Worm (Caenorhabditis elegans) whole organism, young adult: ENCODE results near the gene sos-1.
"Not testable (repeated sequence)": the region's sequence is repeated elsewhere in the genome, so short reads cannot be mapped to it uniquely, and the experiment has no call there.

Source experiments
- cebp-1 ChIP-seq, 2 experiments: fragments of 200-800 bp in 1 of 2; sonication (Bioruptor generic) in 1 of 2; sonication (generic microtip) in 1 of 2; IDR thresholded peaks in 1 of 2; optimal IDR thresholded peaks in 1 of 2; 2 replicates each; pipeline versions ENCODE4 v1.3.6 to Lab custom; 2017 to 2022; ENCODE audit warnings: missing compliant biosample characterization in 2 of 2, missing genetic modification characterization in 2 of 2, mild to moderate bottlenecking in 1 of 2, missing genetic modification reagents in 1 of 2, moderate library complexity in 1 of 2
- dpl-1 ChIP-seq: fragments of 150-350 bp; optimal IDR thresholded peaks from 2 replicates; lab custom pipeline; 2014; ENCODE audit warnings: missing biosample characterization, missing genetic modification reagents, missing genetic modification characterization
- hlh-12 ChIP-seq: sonication (generic microtip); optimal IDR thresholded peaks from 2 replicates; lab custom pipeline; 2016; ENCODE audit warnings: missing genetic modification characterization, missing compliant biosample characterization
- hrde-1 ChIP-seq: sonication (generic microtip); optimal IDR thresholded peaks from 2 replicates; lab custom pipeline; 2016; ENCODE audit warnings: missing genetic modification characterization, mild to moderate bottlenecking, missing compliant biosample characterization, moderate library complexity, missing genotype, missing genetic modification reagents, borderline replicate concordance
- let-607 ChIP-seq, 2 experiments: fragments of 200-800 bp in 1 of 2; sonication (Bioruptor generic) in 1 of 2; sonication (generic microtip) in 1 of 2; optimal IDR thresholded peaks; 2 replicates each; lab custom pipeline; 2016 to 2018; ENCODE audit warnings: mild to moderate bottlenecking in 2 of 2, missing compliant biosample characterization in 2 of 2, missing genetic modification characterization in 2 of 2, moderate library complexity in 2 of 2, missing genotype in 1 of 2
- mxl-1 ChIP-seq: sonication (generic microtip); optimal IDR thresholded peaks from 2 replicates; lab custom pipeline; 2016; ENCODE audit warnings: missing genetic modification characterization, missing compliant biosample characterization
- nfyb-1 ChIP-seq: fragments of 200-800 bp; sonication (Bioruptor generic); IDR thresholded peaks from 2 replicates; pipeline ENCODE4 v1.3.6; 2022; ENCODE audit warnings: missing genetic modification reagents, missing genetic modification characterization, missing compliant biosample characterization
- snpc-3.4 ChIP-seq: sonication (generic microtip); optimal IDR thresholded peaks from 2 replicates; lab custom pipeline; 2017; ENCODE audit warnings: missing genetic modification characterization, mild to moderate bottlenecking, missing compliant biosample characterization, antibody characterized with exemption, moderate library complexity, missing genotype, missing genetic modification reagents
- snpc-4 ChIP-seq, 5 experiments: fragments of 150-350 bp in 1 of 5; sonication (generic microtip) in 4 of 5; optimal IDR thresholded peaks; 2 replicates each; lab custom pipeline; 2014 to 2018; ENCODE audit warnings: missing genetic modification characterization in 5 of 5, missing biosample characterization in 3 of 5, antibody characterized with exemption in 2 of 5, mild to moderate bottlenecking in 2 of 5, missing compliant biosample characterization in 2 of 5, missing genotype in 2 of 5, moderate library complexity in 2 of 5, missing genetic modification reagents in 1 of 5
- unc-62 ChIP-seq: fragments of 150-350 bp; optimal IDR thresholded peaks from 2 replicates; lab custom pipeline; 2014; ENCODE audit warnings: missing biosample characterization, missing genetic modification reagents, missing genetic modification characterization
- zfh-2 ChIP-seq: fragments of 200-800 bp; sonication (Bioruptor generic); conservative IDR thresholded peaks from 2 replicates; pipeline ENCODE4 v1.3.6; 2022; ENCODE audit warnings: missing genetic modification reagents, missing genetic modification characterization, missing compliant biosample characterization
- ztf-18 ChIP-seq: sonication (generic microtip); optimal IDR thresholded peaks from 2 replicates; lab custom pipeline; 2016; ENCODE audit warnings: missing genotype, mild to moderate bottlenecking, missing genetic modification characterization, missing compliant biosample characterization

- not testable (repeated sequence) for TF ChIP-seq dpl-1 (GFP tag; lab: Kevin White, UChicago); zfh-2 (GFP tag; lab: Robert Waterston, UW); cebp-1 (GFP tag; IDR thresholded peaks at IDR 0.05; lab: Robert Waterston, UW); cebp-1 (tag; optimal IDR thresholded peaks at IDR 0.05; lab: Kevin White, UChicago); let-607 (tag; optimal IDR thresholded peaks at IDR 0.05; lab: Kevin White, UChicago); hlh-12 (tag; lab: Kevin White, UChicago); unc-62 (GFP tag; lab: Kevin White, UChicago); nfyb-1; hrde-1 (tag; lab: Kevin White, UChicago); ztf-18; snpc-3.4 (tag; lab: Kevin White, UChicago); snpc-4 (GFP tag; optimal IDR thresholded peaks at IDR 0.05; lab: Kevin White, UChicago); snpc-4 (tag; optimal IDR thresholded peaks at IDR 0.05; lab: Kevin White, UChicago); mxl-1 (tag; lab: Kevin White, UChicago)
These were observed 4.5 kb upstream of the sos-1 start, which contains the start of gene Y61A9LA.12 for ce11 chrV:4553572-4553971.
